Worm (Caenorhabditis elegans): ENCODE results near the gene C15C8.7.
A peak's percentile ranks its signal among the peaks of the same experiment; 100 is the strongest.

The C15C8.7 gene

DNA sequence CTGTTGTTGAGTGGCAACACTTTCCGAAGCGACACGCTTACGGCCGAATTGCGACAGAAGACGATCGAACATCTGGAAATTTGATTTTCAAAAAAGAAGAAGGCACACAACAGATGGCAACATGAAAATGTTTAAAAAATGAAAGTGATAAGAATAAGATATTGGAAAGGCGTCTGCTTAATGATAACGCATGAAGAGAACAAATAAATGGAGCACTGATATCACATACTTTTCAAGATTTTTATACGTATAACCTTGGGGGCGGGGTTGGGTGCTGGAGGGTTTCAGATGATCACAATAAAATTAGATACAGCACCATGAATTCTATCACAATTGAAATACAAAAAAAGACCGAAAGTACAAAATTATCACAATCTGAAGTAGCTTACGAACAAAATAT is at the start of gene C15C8.7:
Gene C15C8.7 (minus strand): TSS at position 72 of the 400 bp plus-strand sequence.
- TF ChIP-seq him-1 (tag; optimal IDR thresholded peaks at IDR 0.05) (no peak), dao-5 (tag; optimal IDR thresholded peaks at IDR 0.05) (no peak), W03F9.2 (tag; optimal IDR thresholded peaks at IDR 0.05) (no peak)

DNA sequence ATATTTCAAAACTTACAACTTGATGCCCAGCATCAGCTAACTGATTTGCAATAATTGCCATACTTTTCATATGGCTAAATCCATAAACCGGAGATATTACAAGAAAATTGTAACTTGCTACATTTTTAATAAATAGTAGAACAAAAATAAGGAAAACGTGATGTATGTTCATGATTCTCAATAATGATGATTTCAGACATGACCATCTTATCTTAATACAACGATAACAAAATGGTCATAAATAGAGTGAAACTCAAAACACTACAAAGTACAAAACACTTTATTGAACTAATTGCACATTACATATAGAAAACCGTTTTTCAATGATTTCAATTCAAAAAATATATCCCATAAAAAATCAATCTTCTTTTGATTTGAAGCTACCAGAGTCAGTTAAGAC is 47.9 kb upstream of the C15C8.7 start, which contains the start of gene ugt-5:
Gene ugt-5 (minus strand): TSS at position 214 of the 400 bp plus-strand sequence.
- no peak for TF ChIP-seq him-1 (tag; optimal IDR thresholded peaks at IDR 0.05)
- TF ChIP-seq W03F9.2 (tag; optimal IDR thresholded peaks at IDR 0.05) = no peak
- TF ChIP-seq dao-5 (tag; optimal IDR thresholded peaks at IDR 0.05) = no peak

DNA sequence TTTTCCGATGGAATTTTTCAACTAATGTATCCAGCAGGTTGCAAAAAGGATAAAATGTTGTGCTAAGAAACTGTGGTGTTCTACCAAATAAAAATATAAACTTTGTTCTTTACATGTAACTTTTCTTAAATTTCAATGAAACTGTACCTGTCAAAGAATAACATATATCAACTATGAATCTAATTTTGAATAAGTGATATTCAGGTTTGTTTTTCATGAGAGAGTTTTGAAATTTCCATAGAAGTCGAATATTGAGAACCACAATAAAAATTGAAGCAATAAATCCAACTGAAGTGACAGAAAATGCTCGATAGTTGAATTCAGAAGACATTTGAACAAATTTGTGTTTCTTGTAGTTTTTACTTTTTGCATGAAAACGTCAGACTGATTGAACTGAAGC is 45.3 kb upstream of the C15C8.7 start, which contains the start of gene srbc-43:
Gene srbc-43 (minus strand): TSS at position 331 of the 400 bp plus-strand sequence.
- TF ChIP-seq him-1 (tag; optimal IDR thresholded peaks at IDR 0.05) = no peak

DNA sequence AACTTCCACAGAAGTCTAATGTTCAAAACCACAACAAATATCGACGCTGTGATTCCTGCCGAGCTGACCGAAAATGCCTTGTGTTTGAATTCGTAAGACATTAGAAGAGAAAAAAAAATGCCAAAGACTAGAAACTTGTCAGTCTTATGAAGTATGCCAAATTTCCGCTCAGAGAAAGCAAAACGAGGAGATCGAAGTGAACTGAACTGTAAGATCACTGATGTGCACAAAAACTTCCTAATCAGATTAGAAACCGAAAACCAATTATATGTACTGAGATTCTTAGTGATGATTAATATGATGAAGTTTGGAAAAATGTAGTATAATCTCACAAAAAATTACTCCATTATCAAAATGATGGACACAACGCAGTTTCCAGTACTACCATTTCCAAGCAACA is 43.6 kb upstream of the C15C8.7 start, which contains the start of gene srbc-44:
Gene srbc-44 (minus strand): TSS at position 101 of the 400 bp plus-strand sequence.
- TF ChIP-seq him-1 (tag; optimal IDR thresholded peaks at IDR 0.05) = no peak
- no peak for TF ChIP-seq W03F9.2 (tag; optimal IDR thresholded peaks at IDR 0.05)
- no peak for TF ChIP-seq dao-5 (tag; optimal IDR thresholded peaks at IDR 0.05)

DNA sequence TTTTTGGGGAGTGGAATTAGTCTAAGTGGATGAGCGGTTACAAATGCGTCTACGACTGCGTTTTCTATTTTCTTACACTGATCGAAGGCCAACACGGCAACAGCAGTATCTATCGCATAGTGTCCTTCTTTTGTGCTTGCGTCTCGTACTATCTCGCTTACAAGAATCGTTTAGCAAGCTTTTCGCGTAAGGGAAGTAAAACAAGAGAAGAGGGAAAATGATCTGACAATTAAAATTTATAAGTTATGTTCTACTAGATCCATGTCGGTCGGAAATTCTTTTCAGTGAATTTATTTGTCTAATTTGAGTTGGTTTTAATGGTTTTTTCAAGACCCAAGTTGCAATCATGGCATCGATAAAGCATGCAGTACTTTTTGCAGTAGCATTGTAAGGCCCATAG is 42.2 kb upstream of the C15C8.7 start, which contains the start of gene fkb-4:
Gene fkb-4 (minus strand): TSS at position 101 of the 400 bp plus-strand sequence.
- TF ChIP-seq him-1 (tag; optimal IDR thresholded peaks at IDR 0.05) = no peak
- TF ChIP-seq dao-5 (tag; optimal IDR thresholded peaks at IDR 0.05) = no peak
- TF ChIP-seq W03F9.2 (tag; optimal IDR thresholded peaks at IDR 0.05) = no peak

DNA sequence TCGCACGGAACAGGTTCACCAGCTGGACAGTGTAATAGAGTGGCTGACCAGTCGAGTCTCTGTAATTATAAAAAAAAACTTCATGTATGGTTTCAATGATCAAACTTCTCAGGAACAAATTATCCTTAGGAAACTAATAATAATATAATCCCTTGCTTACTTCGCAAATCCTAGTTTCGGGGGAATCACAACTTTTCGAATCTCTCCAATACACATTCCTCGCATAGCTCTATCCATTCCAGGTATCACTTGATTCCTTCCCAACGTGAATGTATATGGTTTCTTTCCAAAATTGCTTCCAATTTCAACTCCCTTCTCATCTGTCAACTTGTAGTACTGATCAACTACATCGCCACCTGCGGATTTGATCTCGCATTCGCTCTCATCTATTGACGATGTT is 41.5 kb upstream of the C15C8.7 start:
- TF ChIP-seq him-1 (tag; optimal IDR thresholded peaks at IDR 0.05) (no peak), W03F9.2 (tag; optimal IDR thresholded peaks at IDR 0.05) (no peak), dao-5 (tag; optimal IDR thresholded peaks at IDR 0.05) (no peak)

DNA sequence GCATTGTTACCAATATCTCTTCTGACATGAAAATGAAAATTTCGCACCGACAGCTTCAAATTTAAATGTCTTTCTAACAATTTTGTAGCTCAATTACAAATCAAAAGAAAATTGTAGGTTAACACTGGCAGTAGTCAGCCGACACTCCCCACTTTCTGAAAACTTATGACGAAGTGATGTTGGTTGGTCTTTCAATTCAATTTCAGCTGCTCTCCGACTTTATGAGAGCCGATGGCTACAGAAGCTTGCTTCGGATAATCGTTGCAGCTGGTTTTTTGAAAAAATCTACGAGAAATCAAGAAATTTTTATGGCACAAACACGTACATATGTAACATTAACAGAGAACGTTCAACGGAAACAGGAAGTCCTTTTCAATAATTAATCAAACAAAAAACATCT is 40.0 kb upstream of the C15C8.7 start, which contains the start of gene sre-20:
Gene sre-20 (minus strand): TSS at position 101 of the 400 bp plus-strand sequence.
- TF ChIP-seq W03F9.2 (tag; optimal IDR thresholded peaks at IDR 0.05) = no peak
- no peak for TF ChIP-seq dao-5 (tag; optimal IDR thresholded peaks at IDR 0.05)
- TF ChIP-seq him-1 (tag; optimal IDR thresholded peaks at IDR 0.05) = no peak

DNA sequence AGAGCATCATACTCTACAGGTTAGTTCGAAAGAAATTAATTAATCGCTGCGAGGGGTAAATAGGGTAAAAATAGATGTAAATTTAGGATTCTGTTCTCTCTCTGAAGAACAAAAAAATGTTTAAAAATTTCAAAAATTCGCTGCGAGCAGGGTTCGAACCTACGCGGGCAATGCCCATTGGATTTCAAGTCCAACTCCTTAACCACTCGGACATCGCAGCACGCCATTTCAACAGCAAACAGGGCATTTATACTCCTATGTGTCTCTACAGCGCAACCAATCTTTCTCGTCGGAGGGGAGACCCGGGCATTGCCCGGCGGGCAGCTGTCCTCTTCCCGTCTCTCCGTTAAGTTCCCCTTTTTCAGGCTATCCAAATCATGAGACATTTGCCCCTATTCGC is 35.4 kb upstream of the C15C8.7 start:
- TF ChIP-seq W03F9.2 (tag; optimal IDR thresholded peaks at IDR 0.05) = no peak
- peak; percentile 29 for TF ChIP-seq him-1 (tag; optimal IDR thresholded peaks at IDR 0.05)
- peak; percentile 61 for TF ChIP-seq dao-5 (tag; optimal IDR thresholded peaks at IDR 0.05)

DNA sequence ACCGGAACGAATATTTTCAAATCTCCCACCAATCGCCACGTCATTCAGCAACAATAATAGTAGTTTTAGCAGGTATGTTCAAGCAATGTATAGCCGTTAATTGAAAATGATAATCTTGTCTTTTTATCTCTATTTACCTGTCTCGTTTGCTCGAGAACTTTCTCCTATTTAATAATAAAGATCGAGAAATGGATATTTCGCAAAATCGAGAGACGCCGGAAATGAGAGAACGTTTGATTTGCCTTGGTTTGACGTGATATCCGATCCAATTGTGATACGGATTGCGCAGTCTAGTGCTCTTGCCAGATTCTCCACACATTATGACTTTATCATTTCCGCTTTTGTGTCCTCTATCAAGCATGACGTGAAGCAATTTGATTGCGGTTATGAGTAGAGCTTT is 29.0 kb upstream of the C15C8.7 start:
- no peak for TF ChIP-seq him-1 (tag; optimal IDR thresholded peaks at IDR 0.05)
- no peak for TF ChIP-seq dao-5 (tag; optimal IDR thresholded peaks at IDR 0.05)
- TF ChIP-seq W03F9.2 (tag; optimal IDR thresholded peaks at IDR 0.05) = no peak

DNA sequence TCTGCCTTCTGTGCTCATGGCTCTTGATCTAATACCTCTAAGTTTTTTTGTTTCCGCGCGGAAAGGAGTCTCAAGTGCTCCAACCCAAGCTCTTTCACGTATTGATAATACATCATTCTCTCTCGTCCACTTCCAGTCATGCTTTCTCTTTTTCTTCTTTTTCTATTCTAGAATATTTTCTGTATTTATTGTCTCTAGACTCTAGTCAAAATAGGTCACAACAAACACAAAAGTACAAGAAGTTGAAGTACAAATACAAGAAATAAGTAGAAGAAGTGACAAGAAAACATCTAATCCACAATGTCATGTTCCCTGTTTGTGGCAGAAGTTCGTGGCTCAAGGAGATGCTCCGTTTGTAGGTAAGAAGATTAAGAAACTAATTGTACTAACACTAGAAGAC is 28.4 kb upstream of the C15C8.7 start, which contains the start of gene ZC455.1:
Gene ZC455.1 (plus strand): TSS at position 301 of the 400 bp plus-strand sequence.
- TF ChIP-seq dao-5 (tag; optimal IDR thresholded peaks at IDR 0.05) (no peak), W03F9.2 (tag; optimal IDR thresholded peaks at IDR 0.05) (no peak), him-1 (tag; optimal IDR thresholded peaks at IDR 0.05) (no peak)

DNA sequence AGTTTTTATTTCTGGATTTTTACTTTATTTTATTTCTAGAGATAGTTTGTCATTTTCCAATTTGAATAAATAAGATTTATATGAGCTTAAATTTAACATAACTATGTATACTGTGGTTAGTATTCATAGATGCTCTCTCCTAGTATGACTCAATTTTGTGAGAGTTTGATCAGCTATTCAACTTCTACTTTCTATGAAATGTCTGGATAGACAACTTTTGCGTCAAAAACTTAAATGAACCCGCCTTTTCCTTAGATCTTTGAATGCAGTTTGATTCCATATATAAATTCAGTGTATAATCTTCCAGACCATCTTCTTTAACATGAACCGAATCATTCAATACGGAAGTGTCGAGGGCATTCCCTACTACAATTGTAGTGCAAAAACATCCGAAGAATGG is 24.1 kb upstream of the C15C8.7 start, which contains the start of gene srt-43:
Gene srt-43 (plus strand): TSS at position 301 of the 400 bp plus-strand sequence.
- TF ChIP-seq W03F9.2 (tag; optimal IDR thresholded peaks at IDR 0.05) (no peak), dao-5 (tag; optimal IDR thresholded peaks at IDR 0.05) (no peak), him-1 (tag; optimal IDR thresholded peaks at IDR 0.05) (no peak)

DNA sequence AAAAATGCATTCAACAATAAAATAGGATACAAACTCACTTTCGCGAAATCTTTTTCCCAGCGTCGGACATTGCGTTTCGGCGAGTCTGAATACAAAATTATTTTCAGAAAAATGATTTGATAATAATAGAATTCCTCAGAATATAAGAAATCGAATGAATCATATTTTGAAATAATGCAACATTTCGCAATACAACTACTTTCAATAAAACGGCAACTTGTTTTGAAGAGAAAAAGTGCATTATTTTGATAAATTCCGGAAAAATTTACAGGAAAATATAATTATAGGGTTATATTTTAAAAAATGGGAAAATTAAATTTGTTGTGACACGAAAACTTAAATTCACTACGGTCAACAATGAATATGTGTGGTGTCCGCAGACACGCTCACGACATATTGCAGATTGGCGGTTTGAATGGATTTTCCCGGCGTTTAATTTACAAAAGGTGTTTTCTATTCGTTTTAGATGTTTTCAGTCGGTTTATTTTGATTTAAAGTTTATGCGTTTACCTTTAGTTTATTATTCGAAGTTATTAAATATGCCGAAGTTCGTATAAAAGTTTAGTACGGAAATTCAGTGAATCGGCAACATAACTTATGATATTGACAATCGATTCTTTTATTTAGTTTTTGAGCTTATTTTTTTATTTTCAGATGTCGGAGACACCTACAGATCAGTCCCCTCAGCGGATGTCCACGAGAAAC is 18.6 kb upstream of the C15C8.7 start, which contains the start of the genes abcf-1 and scc-3:
Gene abcf-1 (minus strand): TSS at position 85 of the 705 bp plus-strand sequence.
Gene scc-3 (plus strand): TSS at position 655 of the 705 bp plus-strand sequence.
- TF ChIP-seq W03F9.2 (tag; optimal IDR thresholded peaks at IDR 0.05) (peak; percentile 11), dao-5 (tag; optimal IDR thresholded peaks at IDR 0.05) (no peak), him-1 (tag; optimal IDR thresholded peaks at IDR 0.05) (no peak)

DNA sequence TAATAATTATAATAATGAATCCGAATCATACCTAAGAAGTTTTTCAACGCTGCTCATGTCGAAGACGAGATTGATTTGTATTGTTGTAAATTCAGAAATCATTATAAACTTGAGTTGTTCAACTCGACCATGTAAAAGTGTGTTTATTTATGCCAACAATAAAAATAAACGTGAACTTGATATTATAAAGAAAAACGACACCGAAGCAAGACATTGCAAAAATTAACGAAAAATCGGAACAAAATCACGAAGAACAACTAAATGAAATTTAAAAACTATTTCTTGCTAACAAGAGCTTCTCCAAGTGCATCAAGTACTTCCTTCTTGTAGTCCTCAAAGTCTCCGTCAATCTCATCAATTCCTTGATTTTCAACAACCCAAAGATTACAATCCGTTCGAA is 16.1 kb upstream of the C15C8.7 start, which contains the start of gene F18E2.15:
Gene F18E2.15 (minus strand): TSS at position 101 of the 400 bp plus-strand sequence.
- TF ChIP-seq dao-5 (tag; optimal IDR thresholded peaks at IDR 0.05) = no peak
- TF ChIP-seq W03F9.2 (tag; optimal IDR thresholded peaks at IDR 0.05) = no peak
- no peak for TF ChIP-seq him-1 (tag; optimal IDR thresholded peaks at IDR 0.05)

DNA sequence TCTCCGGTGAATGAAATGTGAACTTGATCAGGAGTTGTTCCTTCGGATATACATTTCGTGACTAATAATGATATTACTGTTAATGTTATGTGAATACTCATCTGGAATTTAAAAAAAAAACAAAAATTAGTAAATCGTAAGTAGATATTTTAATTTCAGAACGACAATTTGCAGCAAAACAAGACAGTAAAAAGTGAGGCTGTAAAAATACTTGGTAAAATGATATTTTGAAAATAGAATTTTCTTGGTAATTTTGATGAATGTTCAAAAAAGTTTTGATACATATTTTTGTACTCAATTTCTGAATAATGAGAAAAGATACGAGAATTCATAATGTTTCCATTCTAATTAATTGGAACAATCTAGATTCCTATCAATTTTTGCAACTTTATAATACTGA is 14.8 kb upstream of the C15C8.7 start, which contains the start of gene papl-1:
Gene papl-1 (minus strand): TSS at position 101 of the 400 bp plus-strand sequence.
- TF ChIP-seq W03F9.2 (tag; optimal IDR thresholded peaks at IDR 0.05) (no peak), him-1 (tag; optimal IDR thresholded peaks at IDR 0.05) (no peak), dao-5 (tag; optimal IDR thresholded peaks at IDR 0.05) (no peak)

All from whole organism, L4/young adult.